Fruit fly (Drosophila melanogaster): ENCODE data around the gene Mbs.

Gene Mbs

DNA sequence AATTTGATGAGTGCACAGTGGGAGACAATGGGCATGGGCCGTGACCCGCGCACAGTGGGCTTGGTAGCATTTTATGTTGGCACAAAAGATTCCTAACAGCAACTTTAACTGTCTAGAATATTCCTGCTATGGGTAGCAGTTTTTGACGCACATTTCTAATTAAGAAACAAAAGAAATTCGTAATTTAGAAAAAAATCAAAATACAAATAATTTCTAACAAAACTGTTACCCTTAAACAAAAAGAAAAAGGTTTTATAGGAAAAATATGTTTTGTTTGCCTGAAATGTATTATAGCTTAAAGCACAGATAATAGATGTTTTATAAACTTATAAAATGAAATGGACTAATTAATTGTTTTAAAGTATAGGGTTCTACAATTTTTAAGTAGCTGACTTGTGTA lies 34.8 kb upstream of the Mbs start:
- TF ChIP-seq usp (GFP tag; optimal IDR thresholded peaks at IDR 0.05): no peak
- TF ChIP-seq CG8478 (optimal IDR thresholded peaks at IDR 0.05): no peak
- no peak for TF ChIP-seq EcR (GFP tag; optimal IDR thresholded peaks at IDR 0.05)
- no peak for TF ChIP-seq Dll (optimal IDR thresholded peaks at IDR 0.05)
- TF ChIP-seq pan (optimal IDR thresholded peaks at IDR 0.05): no peak
- TF ChIP-seq psq (optimal IDR thresholded peaks at IDR 0.05): no peak

DNA sequence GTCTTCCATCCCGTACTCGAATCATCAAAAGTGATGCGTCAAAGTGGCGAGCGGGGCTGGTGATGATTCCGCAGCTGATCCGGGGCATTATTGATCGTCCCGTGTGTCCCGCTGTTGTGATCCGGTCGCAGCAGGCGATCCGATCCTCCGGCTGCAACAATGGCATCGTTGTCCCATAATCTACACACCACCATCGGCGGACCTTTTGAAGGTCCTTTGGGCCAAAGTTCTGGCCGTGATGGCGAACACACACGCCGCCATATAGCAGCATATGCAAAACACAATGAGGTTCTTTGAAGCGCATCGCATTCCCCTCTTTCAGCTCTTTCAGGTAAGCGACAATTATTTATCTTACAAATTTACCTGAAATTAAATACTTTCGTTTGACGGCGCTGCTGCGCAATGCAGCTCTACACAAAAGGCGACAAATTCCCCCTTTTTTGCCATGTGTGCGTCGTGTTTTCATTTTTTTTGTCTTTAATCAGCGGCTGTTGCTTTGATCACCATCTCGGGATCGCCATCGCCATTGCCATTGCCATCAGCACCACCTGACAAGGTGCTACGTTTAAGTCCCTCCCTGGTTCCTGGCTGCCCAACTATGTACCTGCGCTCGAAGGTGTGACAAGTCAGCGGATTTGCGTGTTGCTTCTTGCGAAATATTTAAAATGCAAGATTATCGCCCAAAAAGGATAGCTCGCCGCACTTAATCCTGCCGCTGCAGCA lies 34.1 kb upstream of the Mbs start:
- no peak for TF ChIP-seq CG8478 (optimal IDR thresholded peaks at IDR 0.05)

DNA sequence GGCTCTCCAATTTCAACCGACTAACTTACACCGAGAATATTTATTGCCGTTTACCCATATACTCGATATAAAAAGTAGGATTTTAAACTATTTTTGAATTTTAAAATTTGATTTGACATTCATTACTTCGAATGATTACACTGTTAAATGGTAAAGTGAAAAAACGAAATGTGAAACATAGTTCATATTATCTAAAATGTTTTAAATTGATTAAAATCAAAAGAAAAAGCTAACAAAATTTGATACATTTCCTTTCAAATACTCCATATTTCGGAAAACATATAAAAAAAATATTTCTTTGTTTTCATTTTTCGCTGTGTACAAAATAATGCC lies 33.5 kb upstream of the Mbs start:
- TF ChIP-seq EcR (GFP tag; optimal IDR thresholded peaks at IDR 0.05): no peak

DNA sequence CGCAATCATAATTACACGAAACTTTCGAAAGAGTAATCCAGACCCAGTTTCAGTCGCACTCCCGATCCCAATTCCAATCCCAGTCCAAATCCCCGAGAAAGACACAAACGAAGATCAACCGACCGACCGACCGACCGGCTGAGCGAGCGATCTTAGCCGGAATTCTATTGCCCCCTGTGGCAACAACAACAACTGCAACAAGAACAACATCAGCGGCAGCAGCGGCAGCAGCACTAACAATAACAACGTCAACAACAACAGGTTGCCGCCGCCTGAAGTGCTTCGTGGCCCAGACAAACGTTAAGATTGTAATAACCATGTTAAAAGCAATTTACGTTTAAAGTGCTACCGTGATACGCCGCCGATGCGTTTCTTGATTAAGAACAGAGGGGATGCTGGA lies 33.0 kb upstream of the Mbs start:
- TF ChIP-seq psq (optimal IDR thresholded peaks at IDR 0.05): no peak
- no peak for TF ChIP-seq CG8478 (optimal IDR thresholded peaks at IDR 0.05)
- TF ChIP-seq EcR (GFP tag; optimal IDR thresholded peaks at IDR 0.05): no peak
- no peak for TF ChIP-seq pan (optimal IDR thresholded peaks at IDR 0.05)
- no peak for TF ChIP-seq Dll (optimal IDR thresholded peaks at IDR 0.05)
- TF ChIP-seq usp (GFP tag; optimal IDR thresholded peaks at IDR 0.05): no peak

DNA sequence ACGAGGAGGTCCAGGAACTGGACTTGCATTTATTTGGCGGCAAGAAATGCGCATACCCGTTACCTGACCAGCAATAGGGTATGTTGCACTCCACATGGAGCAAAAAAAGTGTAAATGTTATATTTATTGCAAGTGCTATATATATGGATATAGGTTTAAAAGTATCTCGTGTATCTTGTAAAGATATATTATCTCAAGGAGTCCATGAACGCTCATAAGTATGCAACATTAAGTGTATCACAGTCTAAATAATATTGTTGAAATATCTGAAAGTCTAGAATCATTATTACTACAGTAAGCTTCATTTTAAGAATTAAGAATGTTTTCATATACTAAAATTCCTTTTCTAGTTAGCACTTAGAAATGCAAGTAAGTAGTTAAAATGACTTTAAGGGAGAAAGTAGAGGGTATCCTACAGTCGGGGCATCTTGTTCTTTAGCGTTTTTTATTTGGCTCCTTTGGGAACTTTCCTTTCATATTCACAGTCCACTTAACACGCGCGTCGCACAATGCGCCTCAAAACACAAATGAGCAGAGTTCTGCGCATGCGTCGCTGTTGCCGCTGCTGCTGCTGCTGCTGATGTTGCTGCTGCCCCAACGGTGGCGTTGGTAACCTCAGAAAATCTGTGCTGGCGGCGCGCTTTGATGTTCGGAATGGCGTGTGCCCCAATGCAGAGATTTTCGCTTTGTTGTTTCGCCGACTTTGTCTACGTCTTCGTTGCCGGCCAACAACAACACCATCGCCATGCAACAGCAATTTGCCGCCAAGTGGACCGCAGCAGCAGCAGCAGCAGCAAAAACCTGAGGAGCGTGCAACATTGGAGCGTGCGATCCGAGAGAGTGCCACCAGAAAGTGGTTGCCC lies 32.4 kb upstream of the Mbs start:
- TF ChIP-seq EcR (GFP tag; optimal IDR thresholded peaks at IDR 0.05): no peak
- TF ChIP-seq Dll (optimal IDR thresholded peaks at IDR 0.05): no peak
- no peak for TF ChIP-seq pan (optimal IDR thresholded peaks at IDR 0.05)
- TF ChIP-seq psq (optimal IDR thresholded peaks at IDR 0.05): no peak
- TF ChIP-seq CG8478 (optimal IDR thresholded peaks at IDR 0.05): no peak
- TF ChIP-seq usp (GFP tag; optimal IDR thresholded peaks at IDR 0.05): no peak

DNA sequence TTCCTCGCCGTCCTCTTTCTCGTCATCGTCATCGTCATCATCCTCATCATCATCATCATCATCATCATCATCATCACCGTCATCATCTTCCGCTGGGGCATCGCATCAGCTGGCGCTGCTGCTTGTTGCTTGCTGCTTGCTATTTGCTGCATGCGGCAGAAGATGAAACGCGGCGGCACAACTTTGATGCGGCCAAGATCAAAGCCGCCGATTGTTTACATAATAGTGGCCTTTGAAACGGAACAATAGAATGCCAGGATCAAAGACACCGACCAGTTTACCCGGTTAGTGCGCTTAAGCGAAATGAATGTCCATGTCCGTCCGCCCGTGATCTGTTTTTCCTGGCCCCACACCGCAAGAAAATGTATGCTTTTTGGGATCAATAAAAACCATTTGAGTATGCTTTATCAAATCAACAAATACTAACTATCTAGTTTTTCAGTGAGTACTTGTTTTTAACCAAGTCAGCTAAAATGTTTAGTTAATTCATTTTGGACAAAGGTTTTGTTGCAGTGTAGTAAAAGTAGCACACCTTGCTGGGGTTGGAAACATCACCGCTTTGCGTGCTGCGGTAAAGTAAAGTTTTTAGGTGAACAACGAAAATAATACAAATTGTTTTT lies 30.6 kb upstream of the Mbs start:
- TF ChIP-seq pan (optimal IDR thresholded peaks at IDR 0.05) (no peak), psq (optimal IDR thresholded peaks at IDR 0.05) (no peak), usp (GFP tag; optimal IDR thresholded peaks at IDR 0.05) (no peak), EcR (GFP tag; optimal IDR thresholded peaks at IDR 0.05) (no peak), CG8478 (optimal IDR thresholded peaks at IDR 0.05) (no peak), Dll (optimal IDR thresholded peaks at IDR 0.05) (no peak)

DNA sequence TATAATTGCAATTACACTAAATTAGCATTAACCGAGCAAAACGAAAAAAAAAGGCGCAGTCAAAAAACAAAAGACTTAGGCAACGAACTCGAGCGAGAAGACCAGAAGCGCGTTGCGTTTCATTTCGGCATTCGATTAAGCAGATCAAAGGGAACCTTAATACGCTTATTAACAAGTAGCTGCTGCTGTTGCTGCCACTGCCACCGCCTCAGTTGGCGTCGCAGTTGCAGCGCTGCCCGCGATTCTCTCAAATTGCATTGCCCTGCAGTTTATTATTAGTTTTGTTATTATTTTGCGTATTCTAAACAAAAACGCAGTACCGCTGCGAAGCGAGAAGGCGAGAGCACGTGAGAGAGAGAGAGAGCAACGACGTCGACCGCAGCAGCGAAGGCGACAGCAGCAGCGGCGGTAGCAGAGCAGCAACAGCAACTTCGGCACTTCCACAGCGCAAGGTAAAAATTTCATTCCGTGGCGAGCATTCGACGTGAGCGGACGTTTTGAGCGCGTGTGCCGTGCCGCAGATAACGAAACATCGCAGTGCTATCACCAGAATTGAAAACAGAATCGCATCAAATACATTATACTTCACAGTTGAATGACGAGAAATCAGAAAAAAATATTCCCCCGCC lies 28.6 kb upstream of the Mbs start, which contains the start of gene Notum:
TSS of gene Notum (plus strand) at position 461 of the 629 bp plus-strand sequence.
- TF ChIP-seq psq (optimal IDR thresholded peaks at IDR 0.05): no peak
- TF ChIP-seq pan (optimal IDR thresholded peaks at IDR 0.05): no peak
- no peak for TF ChIP-seq EcR (GFP tag; optimal IDR thresholded peaks at IDR 0.05)
- TF ChIP-seq Dll (optimal IDR thresholded peaks at IDR 0.05): no peak
- no peak for TF ChIP-seq CG8478 (optimal IDR thresholded peaks at IDR 0.05)
- TF ChIP-seq usp (GFP tag; optimal IDR thresholded peaks at IDR 0.05): no peak

DNA sequence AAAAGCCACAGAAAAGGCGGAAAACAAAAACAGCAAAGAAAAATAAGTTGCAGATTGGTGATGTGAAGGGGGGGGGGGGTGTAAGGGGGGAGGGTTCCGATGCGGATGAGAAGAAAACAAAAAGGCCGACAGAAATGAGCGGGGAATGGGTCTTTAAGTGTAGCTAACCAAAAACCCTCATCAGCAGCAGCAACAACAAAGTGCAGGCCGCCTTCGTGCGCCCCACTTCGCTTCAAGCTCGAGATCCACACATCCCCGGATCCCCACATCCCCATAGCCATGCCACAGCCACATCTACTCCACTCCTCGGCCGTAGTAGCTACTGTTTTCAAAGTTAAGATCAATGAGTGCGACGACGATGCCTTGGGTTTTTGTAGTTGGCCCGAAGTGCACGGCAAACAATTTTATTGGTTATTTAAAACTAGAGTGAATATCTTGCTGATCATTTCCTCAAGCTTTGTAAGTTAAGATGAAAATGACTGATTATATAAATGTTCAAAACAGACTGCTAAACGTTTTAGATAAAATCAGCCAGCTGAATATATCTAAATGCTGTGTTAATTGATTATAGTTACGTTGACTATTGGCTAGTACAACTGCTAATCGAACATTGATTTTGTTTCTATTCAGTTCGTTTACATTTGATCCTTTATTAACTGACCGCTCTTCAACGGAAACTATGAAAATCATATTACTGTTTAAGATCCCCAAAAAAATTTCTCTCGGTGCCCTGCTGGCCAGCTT lies 27.3 kb upstream of the Mbs start:
- TF ChIP-seq psq (optimal IDR thresholded peaks at IDR 0.05): no peak
- no peak for TF ChIP-seq usp (GFP tag; optimal IDR thresholded peaks at IDR 0.05)
- TF ChIP-seq Dll (optimal IDR thresholded peaks at IDR 0.05): no peak
- no peak for TF ChIP-seq EcR (GFP tag; optimal IDR thresholded peaks at IDR 0.05)
- TF ChIP-seq CG8478 (optimal IDR thresholded peaks at IDR 0.05): no peak
- no peak for TF ChIP-seq pan (optimal IDR thresholded peaks at IDR 0.05)

DNA sequence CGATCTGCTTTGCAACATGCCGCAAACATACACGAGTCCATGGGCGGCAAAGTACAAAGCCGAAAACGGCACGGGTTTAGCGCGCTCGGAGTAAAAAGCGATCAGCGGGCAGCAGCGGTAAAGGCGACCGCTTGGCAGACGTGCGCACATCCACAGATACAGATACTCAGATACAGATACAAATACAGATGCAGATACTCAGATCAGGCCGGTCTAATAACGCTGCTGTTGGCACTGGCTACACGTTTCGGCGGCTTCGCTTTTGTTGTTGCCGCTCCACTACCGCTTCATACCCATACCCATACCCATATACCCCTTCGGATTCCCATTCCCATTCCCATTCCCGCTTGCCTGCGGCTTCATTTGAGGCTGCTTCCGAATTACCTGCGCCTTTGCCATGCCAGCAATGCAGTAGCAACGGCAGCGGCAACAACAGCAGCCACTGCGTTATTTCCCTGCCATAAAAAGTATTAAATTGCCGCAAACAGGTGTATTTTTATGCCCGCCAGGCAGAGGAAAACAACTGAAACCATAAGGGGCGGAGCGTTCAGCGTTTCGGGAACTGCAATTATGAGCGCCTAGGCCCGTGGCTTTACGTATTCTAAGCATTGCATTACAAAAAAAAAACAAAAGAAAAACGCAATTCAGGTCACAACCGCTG lies 26.6 kb upstream of the Mbs start:
- TF ChIP-seq Dll (optimal IDR thresholded peaks at IDR 0.05) (no peak), psq (optimal IDR thresholded peaks at IDR 0.05) (no peak), CG8478 (optimal IDR thresholded peaks at IDR 0.05) (no peak), EcR (GFP tag; optimal IDR thresholded peaks at IDR 0.05) (no peak), usp (GFP tag; optimal IDR thresholded peaks at IDR 0.05) (no peak), pan (optimal IDR thresholded peaks at IDR 0.05) (no peak)

DNA sequence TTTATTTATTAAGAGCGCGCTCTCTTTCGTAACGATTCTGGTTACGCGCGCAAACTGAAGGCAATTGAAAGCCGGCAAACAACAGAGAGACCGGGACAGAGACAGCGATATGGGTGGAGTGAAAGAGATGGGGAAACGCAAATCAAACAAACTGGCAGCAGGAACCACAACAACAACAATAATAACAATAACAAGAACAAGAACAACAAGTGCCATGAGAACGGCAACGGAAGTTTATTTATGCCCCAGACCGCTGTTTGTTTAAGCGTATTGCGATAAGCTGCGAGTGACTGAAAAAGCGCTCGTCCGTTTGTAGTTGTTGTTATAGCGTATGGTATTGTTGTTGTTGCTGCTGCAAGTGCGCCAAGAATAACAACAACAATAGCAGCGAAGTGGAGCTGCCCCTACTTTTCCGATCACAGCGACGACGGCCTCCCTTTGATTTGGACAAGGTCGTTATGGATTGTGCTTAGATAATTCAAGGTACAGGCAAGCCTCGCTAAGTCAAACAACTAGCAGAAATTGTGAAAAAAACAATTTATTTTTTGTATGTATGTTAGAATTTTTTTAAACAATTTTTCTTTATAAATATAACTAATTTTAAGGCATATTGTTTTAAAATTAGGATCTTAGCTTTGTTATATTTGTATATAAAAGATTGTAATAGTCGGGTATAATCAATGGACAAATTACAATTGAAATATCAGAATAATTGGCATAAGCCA lies 25.5 kb upstream of the Mbs start:
- TF ChIP-seq psq (optimal IDR thresholded peaks at IDR 0.05) (no peak), Dll (optimal IDR thresholded peaks at IDR 0.05) (no peak), pan (optimal IDR thresholded peaks at IDR 0.05) (no peak), usp (GFP tag; optimal IDR thresholded peaks at IDR 0.05) (no peak), CG8478 (optimal IDR thresholded peaks at IDR 0.05) (no peak), EcR (GFP tag; optimal IDR thresholded peaks at IDR 0.05) (no peak)
